Worm (Caenorhabditis elegans) whole organism, early embryonic: ENCODE data around the gene ugt-24.

Source experiments
- F13C5.2 ChIP-seq: sonication (generic microtip); optimal IDR thresholded peaks from 2 replicates; lab custom pipeline; 2017; ENCODE audit warnings: mild to moderate bottlenecking, missing genetic modification characterization, inconsistent platforms, missing compliant biosample characterization
- aly-1 ChIP-seq: sonication (generic microtip); optimal IDR thresholded peaks from 2 replicates; lab custom pipeline; 2016; ENCODE audit warnings: missing genetic modification characterization, missing compliant biosample characterization
- ama-1 ChIP-seq: fragments of 150-350 bp; optimal IDR thresholded peaks from 2 replicates; lab custom pipeline; 2014
- ceh-13 ChIP-seq: fragments of 200-800 bp; sonication (Bioruptor generic); optimal IDR thresholded peaks from 2 replicates; lab custom pipeline; 2018; ENCODE audit warnings: mild to moderate bottlenecking, missing genetic modification characterization, missing compliant biosample characterization
- ceh-36 ChIP-seq: sonication (generic microtip); optimal IDR thresholded peaks from 2 replicates; lab custom pipeline; 2016; ENCODE audit warnings: missing genetic modification characterization, inconsistent platforms, missing compliant biosample characterization
- ets-7 ChIP-seq: sonication (generic microtip); optimal IDR thresholded peaks from 2 replicates; lab custom pipeline; 2016; ENCODE audit warnings: missing genotype, missing genetic modification characterization, missing compliant biosample characterization
- flt-1 ChIP-seq: fragments of 200-800 bp; sonication (Bioruptor generic); IDR thresholded peaks from 2 replicates; pipeline ENCODE4 v1.3.6; 2022; ENCODE audit warnings: missing genetic modification characterization, missing compliant biosample characterization
- hmbx-1 ChIP-seq: sonication (generic microtip); optimal IDR thresholded peaks from 2 replicates; lab custom pipeline; 2016; ENCODE audit warnings: mild to moderate bottlenecking, missing genetic modification characterization, missing compliant biosample characterization
- hnd-1 ChIP-seq: sonication (generic microtip); optimal IDR thresholded peaks from 2 replicates; lab custom pipeline; 2016; ENCODE audit warnings: missing genetic modification characterization, missing compliant biosample characterization
- pes-1 ChIP-seq: fragments of 200-800 bp; sonication (Bioruptor generic); IDR thresholded peaks from 2 replicates; pipeline ENCODE4 v1.3.6; 2022; ENCODE audit warnings: missing genetic modification reagents, missing genetic modification characterization, missing compliant biosample characterization
- scrt-1 ChIP-seq: fragments of 200-800 bp; sonication (Bioruptor generic); IDR thresholded peaks from 2 replicates; pipeline ENCODE4 v1.3.6; 2022; ENCODE audit warnings: missing genetic modification characterization, missing compliant biosample characterization
- sea-1 ChIP-seq: fragments of 200-800 bp; sonication (Bioruptor generic); conservative IDR thresholded peaks from 2 replicates; pipeline ENCODE4 v1.3.6; 2022; ENCODE audit warnings: missing genetic modification characterization, missing compliant biosample characterization
- tbx-11 ChIP-seq: fragments of 200-800 bp; sonication (Bioruptor generic); IDR thresholded peaks from 2 replicates; pipeline ENCODE4 v1.3.6; 2022; ENCODE audit warnings: missing genetic modification characterization, missing compliant biosample characterization
- tra-4 ChIP-seq: sonication (generic microtip); optimal IDR thresholded peaks from 2 replicates; lab custom pipeline; 2017; ENCODE audit warnings: missing genetic modification characterization, missing compliant biosample characterization

ce11 chrIV:6237508-6238227, 27.1 kb upstream of the ugt-24 start, which contains the start of the genes F58F9.6 and F58F9.8:
- TF ChIP-seq ama-1 (lab: Kevin White, UChicago) (no peak), pes-1 (GFP tag; lab: Robert Waterston, UW) (no peak), F13C5.2 (tag; lab: Kevin White, UChicago) (no peak), ets-7 (no peak), hmbx-1 (tag; lab: Kevin White, UChicago) (no peak), flt-1 (no peak), tbx-11 (GFP tag; lab: Robert Waterston, UW) (no peak), hnd-1 (tag; lab: Kevin White, UChicago) (no peak), aly-1 (tag; lab: Kevin White, UChicago) (no peak), scrt-1 (GFP tag; lab: Robert Waterston, UW) (no peak), tra-4 (tag; lab: Kevin White, UChicago) (no peak), ceh-13 (GFP tag; lab: Kevin White, UChicago) (no peak), sea-1 (GFP tag; lab: Robert Waterston, UW) (no peak), ceh-36 (tag; lab: Kevin White, UChicago) (no peak)
